Fruit fly (Drosophila melanogaster) whole organism, embryonic: Measurements from ENCODE around the gene smid.
A peak's percentile ranks its signal among the peaks of the same experiment; 100 is the strongest.

Experiments used
- ATbp ChIP-seq: fragments of 200-800 bp; sonication (Bioruptor generic); optimal IDR thresholded peaks from 2 replicates; lab custom pipeline; 2017; ENCODE audit warnings: missing biosample characterization, mild to moderate bottlenecking, missing genetic modification characterization, missing genetic modification reagents
- Aef1 ChIP-seq: fragments of 200-800 bp; sonication (Bioruptor generic); IDR thresholded peaks from 3 replicates; pipeline ENCODE4 v1.3.6; 2022; ENCODE audit warnings: missing biosample characterization, missing genetic modification characterization
- CG10979 ChIP-seq: fragments of 200-800 bp; sonication (Bioruptor generic); optimal IDR thresholded peaks from 2 replicates; lab custom pipeline; 2018; ENCODE audit warnings: missing biosample characterization, mild to moderate bottlenecking, missing genetic modification characterization, moderate library complexity
- CG12155 ChIP-seq: fragments of 200-800 bp; sonication (Bioruptor generic); optimal IDR thresholded peaks from 3 replicates; lab custom pipeline; 2016; ENCODE audit warnings: missing biosample characterization, missing genetic modification characterization
- CG12659 ChIP-seq: fragments of 200-800 bp; sonication (Bioruptor generic); optimal IDR thresholded peaks from 3 replicates; lab custom pipeline; 2017; ENCODE audit warnings: mild to moderate bottlenecking, missing biosample characterization, missing genetic modification reagents, missing genetic modification characterization
- CG12942 ChIP-seq: fragments of 200-800 bp; sonication (Bioruptor generic); optimal IDR thresholded peaks from 3 replicates; lab custom pipeline; 2016; ENCODE audit warnings: missing biosample characterization, missing genetic modification characterization
- CG13775 ChIP-seq: fragments of 200-800 bp; sonication (Bioruptor generic); optimal IDR thresholded peaks from 3 replicates; lab custom pipeline; 2017; ENCODE audit warnings: missing biosample characterization, mild to moderate bottlenecking, missing genetic modification characterization
- CG1529 ChIP-seq: fragments of 200-800 bp; sonication (Bioruptor generic); optimal IDR thresholded peaks from 3 replicates; lab custom pipeline; 2018; ENCODE audit warnings: missing biosample characterization, missing genetic modification characterization
- CG18262 ChIP-seq: fragments of 200-800 bp; optimal IDR thresholded peaks from 3 replicates; lab custom pipeline; 2019; ENCODE audit warnings: missing biosample characterization, mild to moderate bottlenecking, missing genetic modification characterization, moderate library complexity
- CG18764 ChIP-seq: fragments of 200-800 bp; sonication (Bioruptor generic); optimal IDR thresholded peaks from 3 replicates; lab custom pipeline; 2016; ENCODE audit warnings: missing biosample characterization, missing genetic modification characterization
- CG2678 ChIP-seq: fragments of 200-800 bp; sonication (Bioruptor generic); optimal IDR thresholded peaks from 3 replicates; lab custom pipeline; 2019; ENCODE audit warnings: missing biosample characterization, mild to moderate bottlenecking, missing genetic modification characterization, moderate library complexity
- CG2889 ChIP-seq: fragments of 200-800 bp; sonication (Bioruptor generic); IDR thresholded peaks from 3 replicates; pipeline ENCODE4 v1.3.6; 2022; ENCODE audit warnings: missing biosample characterization, missing genetic modification characterization
- CG31388 ChIP-seq: fragments of 200-800 bp; sonication (Bioruptor generic); optimal IDR thresholded peaks from 2 replicates; lab custom pipeline; 2016; ENCODE audit warnings: missing biosample characterization, missing genetic modification characterization
- CG3281 ChIP-seq: fragments of 200-800 bp; sonication (Bioruptor generic); optimal IDR thresholded peaks from 3 replicates; lab custom pipeline; 2017; ENCODE audit warnings: missing biosample characterization, mild to moderate bottlenecking, missing genetic modification characterization
- CG33557 ChIP-seq: fragments of 200-800 bp; sonication (Bioruptor generic); optimal IDR thresholded peaks from 2 replicates; lab custom pipeline; 2019; ENCODE audit warnings: missing biosample characterization, mild to moderate bottlenecking, missing genetic modification characterization, moderate library complexity
- CG34422 ChIP-seq: fragments of 200-800 bp; sonication (Bioruptor generic); IDR thresholded peaks from 3 replicates; pipeline ENCODE4 v1.3.6; 2022; ENCODE audit warnings: missing biosample characterization, missing genetic modification characterization
- CG4360 ChIP-seq: fragments of 200-800 bp; sonication (Bioruptor generic); IDR thresholded peaks from 2 replicates; pipeline ENCODE4 v1.3.6; 2022; ENCODE audit warnings: missing biosample characterization, missing genetic modification characterization
- CG5953 ChIP-seq: fragments of 200-800 bp; sonication (Bioruptor generic); IDR thresholded peaks from 2 replicates; pipeline ENCODE4 v1.3.6; 2022; ENCODE audit warnings: missing biosample characterization, missing genetic modification characterization
- CG6854 ChIP-seq: fragments of 200-800 bp; sonication (Bioruptor generic); optimal IDR thresholded peaks from 3 replicates; lab custom pipeline; 2017; ENCODE audit warnings: missing biosample characterization, mild to moderate bottlenecking, missing genetic modification characterization
- CG7556 ChIP-seq: fragments of 200-800 bp; sonication (Bioruptor generic); optimal IDR thresholded peaks from 2 replicates; lab custom pipeline; 2017; ENCODE audit warnings: missing biosample characterization, mild to moderate bottlenecking, missing genetic modification characterization
- CG7786 ChIP-seq: fragments of 200-800 bp; sonication (Bioruptor generic); optimal IDR thresholded peaks from 2 replicates; lab custom pipeline; 2016; ENCODE audit warnings: missing biosample characterization, missing genetic modification characterization
- CG8089 ChIP-seq: fragments of 200-800 bp; sonication (Bioruptor generic); optimal IDR thresholded peaks from 3 replicates; lab custom pipeline; 2016; ENCODE audit warnings: missing biosample characterization, missing genetic modification characterization
- CG8290 ChIP-seq, 3 experiments: fragments of 200-800 bp; sonication (Bioruptor generic); optimal IDR thresholded peaks; 2 replicates each; lab custom pipeline; 2016 to 2019; ENCODE audit warnings: missing biosample characterization in 3 of 3, missing genetic modification characterization in 3 of 3, mild to moderate bottlenecking in 2 of 3, moderate library complexity in 1 of 3
- CG8944 ChIP-seq: fragments of 200-800 bp; sonication (Bioruptor generic); optimal IDR thresholded peaks from 3 replicates; lab custom pipeline; 2016; ENCODE audit warnings: missing biosample characterization, missing genetic modification characterization
- CG9437 ChIP-seq: fragments of 200-800 bp; sonication (Bioruptor generic); optimal IDR thresholded peaks from 2 replicates; lab custom pipeline; 2018; ENCODE audit warnings: missing biosample characterization, mild to moderate bottlenecking, missing genetic modification characterization
- Dek ChIP-seq: fragments of 200-800 bp; sonication (Bioruptor generic); optimal IDR thresholded peaks from 3 replicates; lab custom pipeline; 2019; ENCODE audit warnings: missing biosample characterization, mild to moderate bottlenecking, missing genetic modification characterization, moderate library complexity
- Dref ChIP-seq: fragments of 200-800 bp; sonication (Bioruptor generic); IDR thresholded peaks from 2 replicates; pipeline ENCODE4 v1.3.6; 2022; ENCODE audit warnings: missing biosample characterization, missing genetic modification characterization
- Gug ChIP-seq: fragments of 200-800 bp; sonication (Bioruptor generic); IDR thresholded peaks from 4 replicates; pipeline ENCODE4 v1.3.6; 2022; ENCODE audit warnings: missing biosample characterization, missing genetic modification characterization
- HHEX ChIP-seq: fragments of 200-800 bp; sonication (Bioruptor generic); optimal IDR thresholded peaks from 3 replicates; lab custom pipeline; 2017; ENCODE audit warnings: missing biosample characterization, mild to moderate bottlenecking, missing genetic modification characterization, missing genetic modification reagents
- Hmx ChIP-seq: fragments of 200-800 bp; sonication (Bioruptor generic); optimal IDR thresholded peaks from 2 replicates; lab custom pipeline; 2016; ENCODE audit warnings: missing biosample characterization, missing genetic modification characterization
- MBD-R2 ChIP-seq: fragments of 200-800 bp; sonication (Bioruptor generic); IDR thresholded peaks from 2 replicates; pipeline ENCODE4 v1.3.6; 2022; ENCODE audit warnings: missing biosample characterization, missing genetic modification characterization
- Max ChIP-seq: fragments of 200-800 bp; sonication (Bioruptor generic); optimal IDR thresholded peaks from 2 replicates; lab custom pipeline; 2016; ENCODE audit warnings: missing biosample characterization, mild to moderate bottlenecking, missing genetic modification characterization
- Nf-YC ChIP-seq: fragments of 200-800 bp; optimal IDR thresholded peaks from 3 replicates; lab custom pipeline; 2019; ENCODE audit warnings: missing biosample characterization, mild to moderate bottlenecking, missing genetic modification characterization, moderate library complexity
- Sox102F ChIP-seq: fragments of 200-800 bp; sonication (Bioruptor generic); optimal IDR thresholded peaks from 2 replicates; lab custom pipeline; 2018; ENCODE audit warnings: missing biosample characterization, mild to moderate bottlenecking, missing genetic modification characterization, moderate library complexity
- Xbp1 ChIP-seq: fragments of 200-800 bp; sonication (Bioruptor generic); optimal IDR thresholded peaks from 3 replicates; lab custom pipeline; 2016; ENCODE audit warnings: missing biosample characterization, mild to moderate bottlenecking, missing genetic modification characterization
- cato ChIP-seq: fragments of 200-800 bp; sonication (Bioruptor generic); optimal IDR thresholded peaks from 2 replicates; lab custom pipeline; 2016; ENCODE audit warnings: missing biosample characterization, missing genetic modification characterization, borderline replicate concordance
- cwo ChIP-seq: fragments of 200-800 bp; sonication (Bioruptor generic); optimal IDR thresholded peaks from 3 replicates; lab custom pipeline; 2017; ENCODE audit warnings: missing biosample characterization, missing genetic modification characterization, mild to moderate bottlenecking, moderate library complexity, missing genetic modification reagents
- fd3F ChIP-seq: fragments of 200-800 bp; sonication (Bioruptor generic); optimal IDR thresholded peaks from 2 replicates; lab custom pipeline; 2018; ENCODE audit warnings: missing biosample characterization, mild to moderate bottlenecking, missing genetic modification characterization, moderate library complexity
- h ChIP-seq: fragments of >200 bp; optimal IDR thresholded peaks from 2 replicates; lab custom pipeline; 2017
- ind ChIP-seq: fragments of 200-800 bp; sonication (Bioruptor generic); optimal IDR thresholded peaks from 3 replicates; lab custom pipeline; 2016; ENCODE audit warnings: missing biosample characterization, missing genetic modification characterization
- jigr1 ChIP-seq: fragments of 200-800 bp; sonication (Bioruptor generic); IDR thresholded peaks from 3 replicates; pipeline ENCODE4 v1.3.6; 2022; ENCODE audit warnings: missing biosample characterization, missing genetic modification characterization
- kah ChIP-seq: fragments of 200-800 bp; sonication (Bioruptor generic); optimal IDR thresholded peaks from 2 replicates; lab custom pipeline; 2018; ENCODE audit warnings: missing biosample characterization, mild to moderate bottlenecking, missing genetic modification characterization
- klu ChIP-seq: fragments of 200-800 bp; sonication (Bioruptor generic); IDR thresholded peaks from 2 replicates; pipeline ENCODE4 v1.3.6; 2022; ENCODE audit warnings: missing biosample characterization, missing genetic modification characterization
- kni ChIP-seq: fragments of 200-800 bp; sonication (Bioruptor generic); optimal IDR thresholded peaks from 3 replicates; lab custom pipeline; 2017; ENCODE audit warnings: mild to moderate bottlenecking, missing biosample characterization, missing genetic modification reagents, missing genetic modification characterization
- lov ChIP-seq, 2 experiments: fragments of 200-800 bp in 1 of 2; fragments of >200 bp in 1 of 2; sonication (Bioruptor generic) in 1 of 2; IDR thresholded peaks in 1 of 2; optimal IDR thresholded peaks in 1 of 2; 2 replicates in 1 of 2; 3 replicates in 1 of 2; pipeline versions ENCODE4 v1.3.6 to Lab custom; 2017 to 2022; ENCODE audit warnings: missing biosample characterization in 1 of 2, missing genetic modification characterization in 1 of 2
- mirr ChIP-seq: fragments of 200-800 bp; sonication (Bioruptor generic); optimal IDR thresholded peaks from 3 replicates; lab custom pipeline; 2018; ENCODE audit warnings: missing biosample characterization, mild to moderate bottlenecking, missing genetic modification characterization
- seq ChIP-seq: fragments of 200-800 bp; sonication (Bioruptor generic); IDR thresholded peaks from 2 replicates; pipeline ENCODE4 v1.3.6; 2022; ENCODE audit warnings: missing biosample characterization, missing genetic modification characterization
- slou ChIP-seq: fragments of 200-800 bp; sonication (Bioruptor generic); optimal IDR thresholded peaks from 3 replicates; lab custom pipeline; 2016; ENCODE audit warnings: missing biosample characterization, missing genetic modification characterization
- tup ChIP-seq: fragments of 200-800 bp; sonication (Bioruptor generic); optimal IDR thresholded peaks from 2 replicates; lab custom pipeline; 2016; ENCODE audit warnings: missing biosample characterization, mild to moderate bottlenecking, missing genetic modification characterization, moderate library complexity
- wdn ChIP-seq: fragments of 200-800 bp; sonication (Bioruptor generic); IDR thresholded peaks from 2 replicates; pipeline ENCODE4 v1.3.6; 2022; ENCODE audit warnings: missing biosample characterization, missing genetic modification characterization

smid gene

dm6 chr3L:7360324-7360852, 21.0 kb upstream of the smid start, which contains the start of gene Sec63 (continued):
- TF ChIP-seq CG8290 (GFP tag; optimal IDR thresholded peaks at IDR 0.05; lab: Kevin White, UChicago) (peak; percentile 35), CG8290 (tag; optimal IDR thresholded peaks at IDR 0.05; lab: Kevin White, UChicago) (peak in 1 of 2 experiments; percentile 81), CG33557 (GFP tag; lab: Kevin White, UChicago) (no peak), CG7786 (GFP tag; lab: Kevin White, UChicago) (no peak), CG34422 (GFP tag; lab: Robert Waterston, UW) (peak; percentile 85), Dek (tag; lab: Kevin White, UChicago) (no peak), jigr1 (GFP tag; lab: Robert Waterston, UW) (no peak), Gug (peak; percentile 4; the same call in 1 of the 4 replicates), ATbp (GFP tag; lab: Kevin White, UChicago) (no peak), CG7556 (GFP tag; lab: Kevin White, UChicago) (no peak), h (lab: Kevin White, UChicago) (no peak), Hmx (GFP tag; lab: Kevin White, UChicago) (no peak), CG3281 (peak; percentile 58), kni (GFP tag; lab: Kevin White, UChicago) (no peak), CG5953 (GFP tag; lab: Robert Waterston, UW) (no peak), MBD-R2 (peak; percentile 79), Nf-YC (tag; lab: Kevin White, UChicago) (no peak), Dref (GFP tag; lab: Robert Waterston, UW) (peak; percentile 95), seq (GFP tag; lab: Robert Waterston, UW) (no peak), CG18262 (peak; percentile 26), Sox102F (GFP tag; lab: Kevin White, UChicago) (no peak), Aef1 (GFP tag; lab: Robert Waterston, UW) (no peak; the same call in 2 of the 3 replicates), CG31388 (GFP tag; lab: Kevin White, UChicago) (no peak), cwo (GFP tag; lab: Kevin White, UChicago) (no peak), CG12659 (GFP tag; lab: Kevin White, UChicago) (peak; percentile 76), mirr (no peak), Xbp1 (GFP tag; lab: Kevin White, UChicago) (peak; percentile 67), cato (GFP tag; lab: Kevin White, UChicago) (peak; percentile 36), slou (GFP tag; lab: Kevin White, UChicago) (no peak), HHEX (GFP tag; lab: Kevin White, UChicago) (peak; percentile 34), klu (no peak), CG6854 (GFP tag; lab: Kevin White, UChicago) (no peak), fd3F (GFP tag; lab: Kevin White, UChicago) (no peak), CG12942 (peak; percentile 13), CG2889 (GFP tag; lab: Robert Waterston, UW) (no peak), CG10979 (tag; lab: Kevin White, UChicago) (no peak), CG12155 (GFP tag; lab: Kevin White, UChicago) (peak; percentile 91), CG2678 (peak; percentile 63), CG9437 (GFP tag; lab: Kevin White, UChicago) (no peak), CG8089 (GFP tag; lab: Kevin White, UChicago) (no peak), CG18764 (GFP tag; lab: Kevin White, UChicago) (no peak), CG8944 (GFP tag; lab: Kevin White, UChicago) (no peak), wdn (GFP tag; lab: Robert Waterston, UW) (peak; percentile 25; the same call in 1 of the 2 replicates), ind (peak; percentile 35), CG1529 (GFP tag; lab: Kevin White, UChicago) (no peak), kah (GFP tag; lab: Kevin White, UChicago) (no peak), CG13775 (GFP tag; lab: Kevin White, UChicago) (peak; percentile 48), tup (GFP tag; lab: Kevin White, UChicago) (no peak), CG4360 (no peak), lov (optimal IDR thresholded peaks at IDR 0.05; lab: Kevin White, UChicago) (no peak), lov (GFP tag; IDR thresholded peaks at IDR 0.05; lab: Robert Waterston, UW) (0 out of 3 replicates have a peak, but pooled peaks have one; percentile 54), Max (GFP tag; lab: Kevin White, UChicago) (peak; percentile 58)
